Worm (Caenorhabditis elegans) whole organism, L4 larva: Measurements from ENCODE around the gene srw-87.

Source experiments
- F10B5.3 ChIP-seq: sonication (generic microtip); optimal IDR thresholded peaks from 2 replicates; lab custom pipeline; 2016; ENCODE audit warnings: mild to moderate bottlenecking, missing genetic modification characterization, missing compliant biosample characterization
- T26A8.4 ChIP-seq: fragments of 200-800 bp; sonication (Bioruptor generic); IDR thresholded peaks from 2 replicates; pipeline ENCODE4 v1.3.6; 2022; ENCODE audit warnings: missing genetic modification characterization, missing compliant biosample characterization
- Y105C5A.15 ChIP-seq: fragments of 200-800 bp; sonication (Bioruptor generic); IDR thresholded peaks from 2 replicates; pipeline ENCODE4 v1.3.6; 2022; ENCODE audit warnings: missing genetic modification characterization, missing compliant biosample characterization
- Y48G9A.11 ChIP-seq: fragments of 200-800 bp; sonication (Bioruptor generic); IDR thresholded peaks from 2 replicates; pipeline ENCODE4 v1.3.6; 2022; ENCODE audit warnings: missing genetic modification reagents, missing genetic modification characterization, missing compliant biosample characterization
- ZK337.2 ChIP-seq: fragments of 200-800 bp; sonication (Bioruptor generic); IDR thresholded peaks from 2 replicates; pipeline ENCODE4 v1.3.6; 2022; ENCODE audit warnings: missing genetic modification reagents, missing genetic modification characterization, missing compliant biosample characterization
- aha-1 ChIP-seq: fragments of 150-350 bp; peaks from one replicate; lab custom pipeline; 2014; ENCODE audit warnings: missing biosample characterization, missing genetic modification characterization
- attf-4 ChIP-seq: sonication (generic microtip); optimal IDR thresholded peaks from 3 replicates; lab custom pipeline; 2017; ENCODE audit warnings: missing biosample characterization, missing genetic modification characterization
- ceh-20 ChIP-seq: fragments of 200-800 bp; sonication (Bioruptor generic); IDR thresholded peaks from 2 replicates; pipeline ENCODE4 v1.3.6; 2022; ENCODE audit warnings: missing genetic modification reagents, missing genetic modification characterization, missing compliant biosample characterization
- daf-16 ChIP-seq, 3 experiments: sonication (generic microtip); optimal IDR thresholded peaks; 2 replicates each; lab custom pipeline; 2016 to 2017; ENCODE audit warnings: missing genetic modification characterization in 3 of 3, missing genetic modification reagents in 3 of 3, mild to moderate bottlenecking in 2 of 3, missing compliant biosample characterization in 2 of 3, missing biosample characterization in 1 of 3, moderate library complexity in 1 of 3
- dmd-6 ChIP-seq: fragments of 200-800 bp; sonication (Bioruptor generic); IDR thresholded peaks from 2 replicates; pipeline ENCODE4 v1.3.6; 2022; ENCODE audit warnings: missing genetic modification reagents, missing genetic modification characterization, missing compliant biosample characterization
- dve-1 ChIP-seq: sonication (generic microtip); optimal IDR thresholded peaks from 2 replicates; lab custom pipeline; 2017; ENCODE audit warnings: antibody characterized with exemption, mild to moderate bottlenecking, missing genetic modification characterization, missing compliant biosample characterization; ENCODE audit not compliant: insufficient read depth
- fkh-10 ChIP-seq: fragments of 150-350 bp; optimal IDR thresholded peaks from 2 replicates; lab custom pipeline; 2014; ENCODE audit warnings: missing biosample characterization, missing genetic modification reagents, missing genetic modification characterization
- gei-8 ChIP-seq: fragments of 200-800 bp; sonication (Bioruptor generic); optimal IDR thresholded peaks from 2 replicates; lab custom pipeline; 2018; ENCODE audit warnings: mild to moderate bottlenecking, missing genetic modification characterization, missing compliant biosample characterization
- hif-1 ChIP-seq, 2 experiments: sonication (generic microtip); optimal IDR thresholded peaks; 2 replicates each; lab custom pipeline; 2016 to 2017; ENCODE audit warnings: missing compliant biosample characterization in 2 of 2, missing genetic modification characterization in 2 of 2, missing genetic modification reagents in 2 of 2, missing genotype in 2 of 2, mild to moderate bottlenecking in 1 of 2
- hlh-11 ChIP-seq: fragments of 200-800 bp; sonication (Bioruptor generic); optimal IDR thresholded peaks from 2 replicates; lab custom pipeline; 2018; ENCODE audit warnings: mild to moderate bottlenecking, missing genetic modification characterization, missing compliant biosample characterization
- hlh-30 ChIP-seq: sonication (generic microtip); optimal IDR thresholded peaks from 2 replicates; lab custom pipeline; 2017; ENCODE audit warnings: antibody characterized with exemption, mild to moderate bottlenecking, missing genetic modification characterization, missing compliant biosample characterization; ENCODE audit not compliant: insufficient read depth
- hmg-1.1 ChIP-seq: fragments of 200-800 bp; sonication (Bioruptor generic); IDR thresholded peaks from 2 replicates; pipeline ENCODE4 v1.3.6; 2022; ENCODE audit warnings: missing genetic modification reagents, missing genetic modification characterization, missing compliant biosample characterization
- lsy-2 ChIP-seq, 2 experiments: fragments of 150-350 bp in 1 of 2; sonication (generic microtip) in 1 of 2; optimal IDR thresholded peaks; 2 replicates each; lab custom pipeline; 2014 to 2017; ENCODE audit warnings: missing biosample characterization in 2 of 2, missing genetic modification characterization in 2 of 2
- madf-5 ChIP-seq, 2 experiments: fragments of 200-800 bp; sonication (Bioruptor generic); IDR thresholded peaks; 2 replicates each; pipeline ENCODE4 v1.3.6; 2022; ENCODE audit warnings: missing compliant biosample characterization in 2 of 2, missing genetic modification characterization in 2 of 2
- mdl-1 ChIP-seq, 2 experiments: fragments of 150-350 bp in 1 of 2; sonication (generic microtip) in 1 of 2; optimal IDR thresholded peaks; 2 replicates each; lab custom pipeline; 2014 to 2017; ENCODE audit warnings: missing biosample characterization in 2 of 2, missing genetic modification characterization in 2 of 2
- mep-1 ChIP-seq: fragments of 150-350 bp; sonication (generic microtip); optimal IDR thresholded peaks from 3 replicates; lab custom pipeline; 2014; ENCODE audit warnings: missing biosample characterization, missing genetic modification characterization
- mes-2 ChIP-seq: sonication (generic microtip); optimal IDR thresholded peaks from 2 replicates; lab custom pipeline; 2016; ENCODE audit warnings: missing genotype, mild to moderate bottlenecking, missing genetic modification characterization, missing compliant biosample characterization; ENCODE audit not compliant: poor library complexity, severe bottlenecking
- mxl-3 ChIP-seq: fragments of 200-800 bp; sonication (Bioruptor generic); optimal IDR thresholded peaks from 2 replicates; lab custom pipeline; 2018; ENCODE audit warnings: mild to moderate bottlenecking, missing genetic modification characterization, missing compliant biosample characterization
- nhr-10 ChIP-seq: fragments of 150-350 bp; optimal IDR thresholded peaks from 2 replicates; lab custom pipeline; 2014; ENCODE audit warnings: missing biosample characterization, missing genetic modification characterization
- nhr-102 ChIP-seq: sonication (generic microtip); optimal IDR thresholded peaks from 2 replicates; lab custom pipeline; 2016; ENCODE audit warnings: mild to moderate bottlenecking, missing genetic modification characterization, moderate library complexity, missing compliant biosample characterization
- nhr-11 ChIP-seq: fragments of 150-350 bp; optimal IDR thresholded peaks from 2 replicates; lab custom pipeline; 2014; ENCODE audit warnings: missing biosample characterization, missing genetic modification characterization
- nhr-111 ChIP-seq: fragments of 200-800 bp; sonication (Bioruptor generic); optimal IDR thresholded peaks from 2 replicates; lab custom pipeline; 2018; ENCODE audit warnings: mild to moderate bottlenecking, missing genetic modification characterization, missing compliant biosample characterization
- nhr-28 ChIP-seq: fragments of 150-350 bp; optimal IDR thresholded peaks from 2 replicates; lab custom pipeline; 2014; ENCODE audit warnings: missing biosample characterization, missing genetic modification characterization
- nhr-48 ChIP-seq: sonication (generic microtip); optimal IDR thresholded peaks from 2 replicates; lab custom pipeline; 2016; ENCODE audit warnings: mild to moderate bottlenecking, missing genetic modification characterization, missing compliant biosample characterization
- nhr-77 ChIP-seq: fragments of 150-350 bp; optimal IDR thresholded peaks from 2 replicates; lab custom pipeline; 2014; ENCODE audit warnings: missing biosample characterization, missing genetic modification characterization
- php-3 ChIP-seq: fragments of 200-800 bp; sonication (Bioruptor generic); IDR thresholded peaks from 2 replicates; pipeline ENCODE4 v1.3.6; 2022; ENCODE audit warnings: missing genetic modification reagents, missing genetic modification characterization, missing compliant biosample characterization
- pqm-1 ChIP-seq: sonication (generic microtip); optimal IDR thresholded peaks from 2 replicates; lab custom pipeline; 2017; ENCODE audit warnings: missing biosample characterization, missing genetic modification characterization
- rbr-2 ChIP-seq: sonication (generic microtip); optimal IDR thresholded peaks from 2 replicates; lab custom pipeline; 2016; ENCODE audit warnings: missing genotype, missing genetic modification characterization, missing compliant biosample characterization
- sdz-12 ChIP-seq: fragments of 200-800 bp; sonication (Bioruptor generic); optimal IDR thresholded peaks from 2 replicates; lab custom pipeline; 2018; ENCODE audit warnings: mild to moderate bottlenecking, missing genetic modification characterization, missing compliant biosample characterization
- snpc-1.2 ChIP-seq: fragments of 200-800 bp; sonication (Bioruptor generic); IDR thresholded peaks from 2 replicates; pipeline ENCODE4 v1.3.6; 2022; ENCODE audit warnings: missing genetic modification reagents, missing genetic modification characterization, missing compliant biosample characterization
- spr-1 ChIP-seq: sonication (generic microtip); optimal IDR thresholded peaks from 2 replicates; lab custom pipeline; 2016; ENCODE audit warnings: mild to moderate bottlenecking, missing genetic modification characterization, missing compliant biosample characterization
- unc-62 ChIP-seq, 3 experiments: fragments of 150-350 bp in 1 of 3; sonication (generic microtip); optimal IDR thresholded peaks in 2 of 3; peaks in 1 of 3; 1 replicate in 1 of 3; 2 replicates in 2 of 3; lab custom pipeline; 2014 to 2017; ENCODE audit warnings: missing biosample characterization in 3 of 3, missing genetic modification characterization in 3 of 3, missing genetic modification reagents in 3 of 3, missing genotype in 1 of 3
- zag-1 ChIP-seq: fragments of 150-350 bp; optimal IDR thresholded peaks from 2 replicates; lab custom pipeline; 2014; ENCODE audit warnings: missing biosample characterization, missing genetic modification characterization
- zip-2 ChIP-seq: fragments of 150-350 bp; optimal IDR thresholded peaks from 2 replicates; lab custom pipeline; 2014; ENCODE audit warnings: missing biosample characterization, missing genetic modification characterization
- ztf-11 ChIP-seq: fragments of 150-350 bp; optimal IDR thresholded peaks from 2 replicates; lab custom pipeline; 2014; ENCODE audit warnings: missing biosample characterization, missing genetic modification characterization
- ztf-7 ChIP-seq: fragments of 150-350 bp; optimal IDR thresholded peaks from 2 replicates; lab custom pipeline; 2014; ENCODE audit warnings: missing biosample characterization, missing genetic modification characterization

srw-87 gene

DNA sequence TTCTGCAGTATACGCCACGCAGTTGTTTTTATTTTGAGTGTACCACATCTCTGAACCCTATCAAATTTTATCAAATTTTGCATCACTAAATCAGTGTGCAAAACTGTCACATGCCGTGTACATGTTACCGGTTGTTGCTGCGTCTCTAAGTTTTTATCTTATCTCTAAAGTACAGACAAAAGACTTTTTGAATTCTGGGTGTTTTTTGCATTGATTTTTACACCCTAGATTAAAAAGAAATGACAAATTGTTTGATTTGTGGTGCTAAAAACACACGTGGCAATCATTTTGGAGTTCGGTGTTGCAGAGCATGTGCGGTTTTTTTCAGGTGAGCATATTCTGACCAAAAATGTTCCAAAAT lies 5.8 kb downstream of the srw-87 start, which contains the start of gene nhr-193 (continued):
- TF ChIP-seq F10B5.3 (tag; lab: Kevin White, UChicago): no peak
- TF ChIP-seq nhr-28 (tag; lab: Kevin White, UChicago): peak; percentile 54
- TF ChIP-seq ztf-7 (tag; lab: Kevin White, UChicago): no peak

- no peak for TF ChIP-seq Y48G9A.11 (GFP tag; lab: Robert Waterston, UW)
- TF ChIP-seq aha-1 (tag; lab: Kevin White, UChicago): peak; percentile 33
Measured at ce11 chrV:16346406-16347108, 10.1 kb downstream of the srw-87 start, which contains the start of the genes W08G11.5 and W08G11.1. TSS of gene W08G11.5 (minus strand) at chrV:16346506. TSS of gene W08G11.1 (plus strand) at chrV:16347058.

- TF ChIP-seq gei-8 (GFP tag; lab: Kevin White, UChicago): no peak
- peak; percentile 60 for TF ChIP-seq aha-1 (tag; lab: Kevin White, UChicago)
- no peak for TF ChIP-seq spr-1 (tag; lab: Kevin White, UChicago)
- no peak for TF ChIP-seq attf-4 (tag; lab: Kevin White, UChicago)
- TF ChIP-seq, all 104 proteins: peak for 1
Measured at ce11 chrV:16350061-16350460, 13.6 kb downstream of the srw-87 start.

ce11 chrV:16350775-16351378 lies 14.5 kb downstream of the srw-87 start:
- TF ChIP-seq nhr-10 (tag; lab: Kevin White, UChicago): no peak
- TF ChIP-seq Y105C5A.15 (GFP tag; lab: Robert Waterston, UW): no peak
- TF ChIP-seq mes-2: peak; percentile 32
- TF ChIP-seq nhr-77 (tag; lab: Kevin White, UChicago): peak; percentile 23
- TF ChIP-seq mxl-3 (GFP tag; lab: Kevin White, UChicago): peak; percentile 84
- TF ChIP-seq zag-1: no peak
- TF ChIP-seq lsy-2 (tag; optimal IDR thresholded peaks at IDR 0.05; lab: Kevin White, UChicago): peak in 1 of 2 experiments; percentile 35
- TF ChIP-seq hlh-30 (tag; lab: Kevin White, UChicago): peak; percentile 79
- peak; percentile 5 for TF ChIP-seq nhr-102
- peak; percentile 33; the same call in 1 of the 2 replicates for TF ChIP-seq ceh-20 (GFP tag; lab: Robert Waterston, UW)
- no peak for TF ChIP-seq nhr-111 (GFP tag; lab: Kevin White, UChicago)
- TF ChIP-seq rbr-2 (tag; lab: Kevin White, UChicago): peak; percentile 66
- TF ChIP-seq hif-1 (tag; optimal IDR thresholded peaks at IDR 0.05; lab: Kevin White, UChicago): peak in 1 of 2 experiments; percentile 39
- TF ChIP-seq pqm-1 (tag; lab: Kevin White, UChicago): peak; percentile 42
- TF ChIP-seq mep-1: peak; percentile 45
- TF ChIP-seq aha-1 (tag; lab: Kevin White, UChicago): peak; percentile 95
- TF ChIP-seq dve-1 (tag; lab: Kevin White, UChicago): peak; percentile 62
- TF ChIP-seq snpc-1.2 (GFP tag; lab: Robert Waterston, UW): no peak
- no peak for TF ChIP-seq madf-5 (GFP tag; IDR thresholded peaks at IDR 0.05; lab: Robert Waterston, UW)
- peak in 1 of 2 experiments; percentile 45 for TF ChIP-seq daf-16 (GFP tag; optimal IDR thresholded peaks at IDR 0.05; lab: Kevin White, UChicago)
- TF ChIP-seq daf-16 (tag; optimal IDR thresholded peaks at IDR 0.05; lab: Kevin White, UChicago): peak; percentile 87
- TF ChIP-seq nhr-48 (tag; lab: Kevin White, UChicago): peak; percentile 19
- TF ChIP-seq ztf-11 (tag; lab: Kevin White, UChicago): no peak
- TF ChIP-seq hlh-11 (tag; lab: Kevin White, UChicago): peak; percentile 87
- TF ChIP-seq php-3: no peak
- no peak for TF ChIP-seq zip-2
- TF ChIP-seq nhr-11 (tag; lab: Kevin White, UChicago): peak; percentile 64
- TF ChIP-seq T26A8.4 (GFP tag; lab: Robert Waterston, UW): 0 out of 2 replicates have a peak, but pooled peaks have one; percentile 13
- peak; percentile 78 for TF ChIP-seq dmd-6 (GFP tag; lab: Robert Waterston, UW)
- peak; percentile 62 for TF ChIP-seq fkh-10 (GFP tag; lab: Kevin White, UChicago)
- no peak for TF ChIP-seq ZK337.2 (GFP tag; lab: Robert Waterston, UW)
- TF ChIP-seq hmg-1.1 (GFP tag; lab: Robert Waterston, UW): peak; percentile 77
- peak; percentile 72 for TF ChIP-seq nhr-28 (tag; lab: Kevin White, UChicago)
- peak; percentile 9 to 75 for TF ChIP-seq mdl-1 (tag; optimal IDR thresholded peaks at IDR 0.05; lab: Kevin White, UChicago)
- no peak for TF ChIP-seq sdz-12 (GFP tag; lab: Kevin White, UChicago)
- no peak for TF ChIP-seq Y48G9A.11 (GFP tag; lab: Robert Waterston, UW)
- TF ChIP-seq unc-62 (GFP tag; optimal IDR thresholded peaks at IDR 0.05 in 1 of 2; lab: Kevin White, UChicago): peak in 1 of 2 experiments; percentile 99
- no peak for TF ChIP-seq unc-62 (tag; optimal IDR thresholded peaks at IDR 0.05; lab: Kevin White, UChicago)
